Fruit fly (Drosophila melanogaster) whole organism, embryonic: Measurements from ENCODE around the gene CG9919.

Experiments used
- Atf6 ChIP-seq: fragments of 200-800 bp; sonication (Bioruptor generic); IDR thresholded peaks from 2 replicates; pipeline ENCODE4 v1.3.6; 2022; ENCODE audit warnings: missing biosample characterization, missing genetic modification characterization
- C15 ChIP-seq: fragments of 200-800 bp; sonication (Bioruptor generic); IDR thresholded peaks from 3 replicates; pipeline ENCODE4 v1.3.6; 2022; ENCODE audit warnings: missing biosample characterization, missing genetic modification characterization
- CG10274 ChIP-seq: fragments of 200-800 bp; sonication (Bioruptor generic); optimal IDR thresholded peaks from 3 replicates; lab custom pipeline; 2017; ENCODE audit warnings: missing biosample characterization, mild to moderate bottlenecking, missing genetic modification characterization
- CG10462 ChIP-seq: fragments of 200-800 bp; sonication (Bioruptor generic); optimal IDR thresholded peaks from 2 replicates; lab custom pipeline; 2016; ENCODE audit warnings: missing biosample characterization, missing genetic modification characterization
- CG10959 ChIP-seq: fragments of 200-800 bp; sonication (Bioruptor generic); IDR thresholded peaks from 2 replicates; pipeline ENCODE4 v1.3.6; 2022; ENCODE audit warnings: missing biosample characterization, missing genetic modification characterization
- CG10979 ChIP-seq: fragments of 200-800 bp; sonication (Bioruptor generic); optimal IDR thresholded peaks from 2 replicates; lab custom pipeline; 2018; ENCODE audit warnings: missing biosample characterization, mild to moderate bottlenecking, missing genetic modification characterization, moderate library complexity
- CG12236 ChIP-seq: fragments of 200-800 bp; sonication (Bioruptor generic); optimal IDR thresholded peaks from 2 replicates; lab custom pipeline; 2016; ENCODE audit warnings: missing biosample characterization, missing genetic modification characterization
- CG12744 ChIP-seq: fragments of 200-800 bp; sonication (Bioruptor generic); optimal IDR thresholded peaks from 2 replicates; lab custom pipeline; 2016; ENCODE audit warnings: missing biosample characterization, missing genetic modification characterization
- CG15011 ChIP-seq: fragments of 200-800 bp; sonication (Bioruptor generic); optimal IDR thresholded peaks from 3 replicates; lab custom pipeline; 2018; ENCODE audit warnings: missing biosample characterization, mild to moderate bottlenecking, missing genetic modification characterization
- CG15514 ChIP-seq: fragments of 200-800 bp; sonication (Bioruptor generic); optimal IDR thresholded peaks from 3 replicates; lab custom pipeline; 2017; ENCODE audit warnings: missing biosample characterization, missing genetic modification characterization, mild to moderate bottlenecking, moderate library complexity, missing genetic modification reagents
- CG1647 ChIP-seq: fragments of 200-800 bp; sonication (Bioruptor generic); optimal IDR thresholded peaks from 3 replicates; lab custom pipeline; 2016; ENCODE audit warnings: missing biosample characterization, missing genetic modification characterization
- CG17328 ChIP-seq: fragments of 200-800 bp; sonication (Bioruptor generic); IDR thresholded peaks from 2 replicates; pipeline ENCODE4 v1.3.6; 2022; ENCODE audit warnings: missing biosample characterization, missing genetic modification characterization
- CG18011 ChIP-seq: fragments of 200-800 bp; sonication (Bioruptor generic); optimal IDR thresholded peaks from 2 replicates; lab custom pipeline; 2017; ENCODE audit warnings: missing biosample characterization, missing genetic modification characterization, mild to moderate bottlenecking, moderate library complexity, missing genotype
- CG30020 ChIP-seq: fragments of 200-800 bp; optimal IDR thresholded peaks from 2 replicates; lab custom pipeline; 2019; ENCODE audit warnings: missing biosample characterization, mild to moderate bottlenecking, missing genetic modification characterization, moderate library complexity
- CG34376 ChIP-seq: fragments of 200-800 bp; sonication (Bioruptor generic); optimal IDR thresholded peaks from 2 replicates; lab custom pipeline; 2018; ENCODE audit warnings: missing biosample characterization, mild to moderate bottlenecking, missing genetic modification characterization
- CG3726 ChIP-seq: fragments of 200-800 bp; sonication (Bioruptor generic); IDR thresholded peaks from 3 replicates; pipeline ENCODE4, ENCODE4 v1.3.6; 2022; ENCODE audit warnings: missing biosample characterization, missing genetic modification characterization
- CG4404 ChIP-seq: fragments of 200-800 bp; sonication (Bioruptor generic); IDR thresholded peaks from 2 replicates; pipeline ENCODE4 v1.3.6; 2022; ENCODE audit warnings: missing biosample characterization, missing genetic modification characterization
- CG4424 ChIP-seq: fragments of 200-800 bp; sonication (Bioruptor generic); optimal IDR thresholded peaks from 3 replicates; lab custom pipeline; 2016; ENCODE audit warnings: missing biosample characterization, missing genetic modification characterization
- CG4730 ChIP-seq: fragments of 200-800 bp; sonication (Bioruptor generic); IDR thresholded peaks from 2 replicates; pipeline ENCODE4 v1.3.6; 2022; ENCODE audit warnings: missing biosample characterization, missing genetic modification characterization
- CG6175 ChIP-seq: fragments of 200-800 bp; sonication (Bioruptor generic); IDR thresholded peaks from 3 replicates; pipeline ENCODE4 v1.3.6; 2022; ENCODE audit warnings: missing biosample characterization, missing genetic modification characterization
- CG7372 ChIP-seq: fragments of 200-800 bp; sonication (Bioruptor generic); IDR thresholded peaks from 2 replicates; pipeline ENCODE4 v1.3.6; 2022; ENCODE audit warnings: missing biosample characterization, missing genetic modification characterization
- CG8089 ChIP-seq: fragments of 200-800 bp; sonication (Bioruptor generic); optimal IDR thresholded peaks from 3 replicates; lab custom pipeline; 2016; ENCODE audit warnings: missing biosample characterization, missing genetic modification characterization
- CG8478 ChIP-seq: fragments of >200 bp; optimal IDR thresholded peaks from 2 replicates; lab custom pipeline; 2018
- CG9215 ChIP-seq: fragments of 200-800 bp; sonication (Bioruptor generic); IDR thresholded peaks from 2 replicates; pipeline ENCODE4 v1.3.6; 2022; ENCODE audit warnings: missing biosample characterization, missing genetic modification characterization
- CG9727 ChIP-seq: fragments of 200-800 bp; sonication (Bioruptor generic); optimal IDR thresholded peaks from 3 replicates; lab custom pipeline; 2017; ENCODE audit warnings: missing biosample characterization, mild to moderate bottlenecking, missing genetic modification characterization
- Dbx ChIP-seq: fragments of 200-800 bp; sonication (Bioruptor generic); IDR thresholded peaks from 3 replicates; pipeline ENCODE4 v1.3.6; 2022; ENCODE audit warnings: missing biosample characterization, missing genetic modification characterization
- ERR ChIP-seq: fragments of 200-800 bp; sonication (Bioruptor generic); optimal IDR thresholded peaks from 2 replicates; lab custom pipeline; 2016; ENCODE audit warnings: missing biosample characterization, missing genetic modification characterization
- Elba2 ChIP-seq: fragments of 200-800 bp; sonication (Bioruptor generic); optimal IDR thresholded peaks from 3 replicates; lab custom pipeline; 2016; ENCODE audit warnings: missing biosample characterization, missing genetic modification characterization
- Gug ChIP-seq: fragments of 200-800 bp; sonication (Bioruptor generic); IDR thresholded peaks from 4 replicates; pipeline ENCODE4 v1.3.6; 2022; ENCODE audit warnings: missing biosample characterization, missing genetic modification characterization
- HLH54F ChIP-seq: fragments of 200-800 bp; sonication (Bioruptor generic); optimal IDR thresholded peaks from 3 replicates; lab custom pipeline; 2016; ENCODE audit warnings: missing biosample characterization, missing genetic modification characterization
- HLHmδ ChIP-seq: fragments of 200-800 bp; sonication (Bioruptor generic); optimal IDR thresholded peaks from 2 replicates; lab custom pipeline; 2018; ENCODE audit warnings: missing biosample characterization, mild to moderate bottlenecking, missing genetic modification characterization, moderate library complexity
- MTF-1 ChIP-seq: fragments of 200-800 bp; sonication (Bioruptor generic); optimal IDR thresholded peaks from 2 replicates; lab custom pipeline; 2018; ENCODE audit warnings: missing biosample characterization, mild to moderate bottlenecking, missing genetic modification characterization, borderline replicate concordance
- Scr ChIP-seq: fragments of 200-800 bp; sonication (Bioruptor generic); IDR thresholded peaks from 2 replicates; pipeline ENCODE4 v1.3.6; 2022; ENCODE audit warnings: missing biosample characterization, missing genetic modification characterization; ENCODE audit not compliant: partially characterized antibody
- Sry-β ChIP-seq: fragments of 200-800 bp; sonication (Bioruptor generic); optimal IDR thresholded peaks from 2 replicates; lab custom pipeline; 2018; ENCODE audit warnings: missing biosample characterization, mild to moderate bottlenecking, missing genetic modification characterization, moderate library complexity
- Trl ChIP-seq, 3 experiments: fragments of >200 bp in 2 of 3; fragments of 200-800 bp in 1 of 3; sonication (Bioruptor generic) in 1 of 3; optimal IDR thresholded peaks; 2 replicates in 1 of 3; 3 replicates in 2 of 3; lab custom pipeline; 2016 to 2017; ENCODE audit warnings: missing biosample characterization in 1 of 3, missing genetic modification characterization in 1 of 3
- bsh ChIP-seq, 2 experiments: fragments of 200-800 bp; sonication (Bioruptor generic); optimal IDR thresholded peaks; 2 replicates each; lab custom pipeline; 2017 to 2018; ENCODE audit warnings: mild to moderate bottlenecking in 2 of 2, missing biosample characterization in 2 of 2, missing genetic modification characterization in 2 of 2, moderate library complexity in 1 of 2
- chinmo ChIP-seq: fragments of 200-800 bp; sonication (Bioruptor generic); IDR thresholded peaks from 4 replicates; pipeline ENCODE4 v1.3.6; 2022; ENCODE audit warnings: missing biosample characterization, missing genetic modification characterization; ENCODE audit not compliant: partially characterized antibody
- croc ChIP-seq: fragments of 200-800 bp; sonication (Bioruptor generic); conservative IDR thresholded peaks from 3 replicates; pipeline ENCODE4 v1.3.6; 2022; ENCODE audit warnings: missing biosample characterization, missing genetic modification characterization
- cwo ChIP-seq: fragments of 200-800 bp; sonication (Bioruptor generic); optimal IDR thresholded peaks from 3 replicates; lab custom pipeline; 2017; ENCODE audit warnings: missing biosample characterization, missing genetic modification characterization, mild to moderate bottlenecking, moderate library complexity, missing genetic modification reagents
- dm ChIP-seq: fragments of 200-800 bp; sonication (Bioruptor generic); optimal IDR thresholded peaks from 3 replicates; lab custom pipeline; 2016; ENCODE audit warnings: missing biosample characterization, missing genetic modification characterization
- fu2 ChIP-seq: fragments of 200-800 bp; sonication (Bioruptor generic); optimal IDR thresholded peaks from 2 replicates; lab custom pipeline; 2016; ENCODE audit warnings: missing biosample characterization, missing genetic modification characterization
- gem ChIP-seq: fragments of 200-800 bp; sonication (Bioruptor generic); optimal IDR thresholded peaks from 2 replicates; lab custom pipeline; 2019; ENCODE audit warnings: missing biosample characterization, mild to moderate bottlenecking, missing genetic modification characterization, moderate library complexity
- grn ChIP-seq: fragments of 200-800 bp; sonication (Bioruptor generic); optimal IDR thresholded peaks from 3 replicates; lab custom pipeline; 2017; ENCODE audit warnings: missing biosample characterization, missing genetic modification characterization
- kay ChIP-seq: fragments of 200-800 bp; sonication (Bioruptor generic); optimal IDR thresholded peaks from 2 replicates; lab custom pipeline; 2016; ENCODE audit warnings: missing biosample characterization, missing genetic modification characterization
- mam ChIP-seq: fragments of 200-800 bp; sonication (Bioruptor generic); optimal IDR thresholded peaks from 3 replicates; lab custom pipeline; 2016; ENCODE audit warnings: missing biosample characterization, missing genetic modification characterization
- oc ChIP-seq: fragments of 200-800 bp; sonication (Bioruptor generic); optimal IDR thresholded peaks from 2 replicates; lab custom pipeline; 2018; ENCODE audit warnings: missing biosample characterization, mild to moderate bottlenecking, missing genetic modification characterization, moderate library complexity
- pb ChIP-seq: fragments of 200-800 bp; sonication (Bioruptor generic); optimal IDR thresholded peaks from 3 replicates; lab custom pipeline; 2016; ENCODE audit warnings: missing biosample characterization, missing genetic modification characterization
- slou ChIP-seq: fragments of 200-800 bp; sonication (Bioruptor generic); optimal IDR thresholded peaks from 3 replicates; lab custom pipeline; 2016; ENCODE audit warnings: missing biosample characterization, missing genetic modification characterization
- sna ChIP-seq: fragments of 200-800 bp; sonication (Bioruptor generic); IDR thresholded peaks from 2 replicates; pipeline ENCODE4 v1.3.6; 2022; ENCODE audit warnings: missing biosample characterization, missing genetic modification characterization; ENCODE audit not compliant: partially characterized antibody
- unpg ChIP-seq: fragments of 200-800 bp; sonication (Bioruptor generic); optimal IDR thresholded peaks from 3 replicates; lab custom pipeline; 2018; ENCODE audit warnings: missing biosample characterization, mild to moderate bottlenecking, missing genetic modification characterization, moderate library complexity
- vfl ChIP-seq: fragments of 200-800 bp; sonication (Bioruptor generic); optimal IDR thresholded peaks from 2 replicates; lab custom pipeline; 2016; ENCODE audit warnings: missing biosample characterization, missing genetic modification characterization
- z ChIP-seq: fragments of 200-800 bp; sonication (Bioruptor generic); IDR thresholded peaks from 3 replicates; pipeline ENCODE4 v1.3.6; 2022; ENCODE audit warnings: missing biosample characterization, missing genetic modification characterization

CG9919 gene

DNA sequence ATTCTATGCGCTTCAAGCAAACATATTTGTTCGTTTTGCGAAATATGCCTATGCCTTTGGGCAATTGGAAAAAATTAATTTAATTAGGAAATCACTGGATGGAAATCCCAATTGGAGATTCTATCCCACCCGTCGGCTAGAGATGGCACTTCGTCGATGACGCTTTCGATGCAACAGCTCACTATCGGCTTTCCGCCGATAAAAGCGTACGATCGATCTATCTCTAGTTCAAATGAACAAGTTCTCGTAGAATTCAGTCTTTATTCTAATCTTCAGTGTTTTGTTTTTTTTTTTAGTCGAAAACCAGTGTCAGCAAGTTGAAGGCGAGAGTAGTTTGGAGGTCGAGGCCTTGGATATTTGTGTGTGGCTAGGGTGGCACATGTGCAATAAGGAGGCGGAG, 7.5 kb downstream of the CG9919 start, which contains the start of the genes CG9917 and CG32579 (continued):
- no peak for TF ChIP-seq CG10462 (GFP tag; lab: Kevin White, UChicago)
- TF ChIP-seq CG10979 (tag; lab: Kevin White, UChicago) = no peak
- no peak for TF ChIP-seq CG8089 (GFP tag; lab: Kevin White, UChicago)
- no peak for TF ChIP-seq kay (GFP tag; lab: Kevin White, UChicago)
- TF ChIP-seq CG9215 = no peak
- TF ChIP-seq oc (tag; lab: Kevin White, UChicago) = no peak
- no peak for TF ChIP-seq Gug (GFP tag; lab: Robert Waterston, UW)
- no peak for TF ChIP-seq CG12744 (GFP tag; lab: Kevin White, UChicago)
- no peak for TF ChIP-seq z (GFP tag; lab: Robert Waterston, UW)
- TF ChIP-seq vfl (GFP tag; lab: Kevin White, UChicago) = no peak
- peak; percentile 31; the same call in 1 of the 2 replicates for TF ChIP-seq CG17328 (GFP tag; lab: Robert Waterston, UW)
- TF ChIP-seq ERR (GFP tag; lab: Kevin White, UChicago) = no peak
- TF ChIP-seq Scr (GFP tag; lab: Robert Waterston, UW) = peak; percentile 78
- no peak for TF ChIP-seq dm (GFP tag; lab: Kevin White, UChicago)
- TF ChIP-seq HLHmδ (GFP tag; lab: Kevin White, UChicago) = no peak
- peak; percentile 83; the same call in 2 of the 4 replicates for TF ChIP-seq chinmo (GFP tag; lab: Robert Waterston, UW)
- no peak for TF ChIP-seq CG4730 (GFP tag; lab: Robert Waterston, UW)
- TF ChIP-seq C15 (GFP tag; lab: Robert Waterston, UW) = no peak
- TF ChIP-seq pb (GFP tag; lab: Kevin White, UChicago) = no peak
- TF ChIP-seq bsh (GFP tag; optimal IDR thresholded peaks at IDR 0.05; lab: Kevin White, UChicago) = no peak
- TF ChIP-seq grn (GFP tag; lab: Kevin White, UChicago) = peak; percentile 7
- TF ChIP-seq CG12236 = no peak
- TF ChIP-seq gem = no peak
- TF ChIP-seq CG15514 = peak; percentile 99
- TF ChIP-seq Elba2 = peak; percentile 97
- no peak for TF ChIP-seq CG9727 (GFP tag; lab: Kevin White, UChicago)
- TF ChIP-seq CG30020 = peak; percentile 28
- no peak for TF ChIP-seq CG3726 (GFP tag; lab: Robert Waterston, UW)
- no peak for TF ChIP-seq fu2 (GFP tag; lab: Kevin White, UChicago)
- no peak for TF ChIP-seq cwo
- TF ChIP-seq MTF-1 (GFP tag; lab: Kevin White, UChicago) = no peak
- TF ChIP-seq sna (GFP tag; lab: Robert Waterston, UW) = peak; percentile 63
- TF ChIP-seq CG7372 (GFP tag; lab: Robert Waterston, UW) = no peak
- no peak for TF ChIP-seq CG6175 (GFP tag; lab: Robert Waterston, UW)
- no peak for TF ChIP-seq CG18011 (GFP tag; lab: Kevin White, UChicago)
- TF ChIP-seq CG4424 = no peak
- no peak for TF ChIP-seq croc (GFP tag; lab: Robert Waterston, UW)
- TF ChIP-seq Trl (optimal IDR thresholded peaks at IDR 0.05; lab: Kevin White, UChicago) = no peak
- TF ChIP-seq Trl (GFP tag; optimal IDR thresholded peaks at IDR 0.05; lab: Kevin White, UChicago) = no peak
- no peak for TF ChIP-seq CG15011 (GFP tag; lab: Kevin White, UChicago)
- TF ChIP-seq Atf6 (GFP tag; lab: Robert Waterston, UW) = no peak
- no peak for TF ChIP-seq slou (GFP tag; lab: Kevin White, UChicago)
- TF ChIP-seq CG34376 (GFP tag; lab: Kevin White, UChicago) = peak; percentile 13
- no peak for TF ChIP-seq unpg
- TF ChIP-seq CG10959 (GFP tag; lab: Robert Waterston, UW) = no peak
- no peak for TF ChIP-seq HLH54F (GFP tag; lab: Kevin White, UChicago)
- no peak for TF ChIP-seq Sry-β (GFP tag; lab: Kevin White, UChicago)
- no peak for TF ChIP-seq CG1647 (GFP tag; lab: Kevin White, UChicago)
- TF ChIP-seq mam (GFP tag; lab: Kevin White, UChicago) = no peak
- no peak for TF ChIP-seq Dbx
- TF ChIP-seq CG10274 (GFP tag; lab: Kevin White, UChicago) = no peak
- TF ChIP-seq CG8478 (lab: Kevin White, UChicago) = no peak
- no peak for TF ChIP-seq CG4404 (GFP tag; lab: Robert Waterston, UW)
